Worm (Caenorhabditis elegans): ENCODE results near the gene F44A6.3.

DNA sequence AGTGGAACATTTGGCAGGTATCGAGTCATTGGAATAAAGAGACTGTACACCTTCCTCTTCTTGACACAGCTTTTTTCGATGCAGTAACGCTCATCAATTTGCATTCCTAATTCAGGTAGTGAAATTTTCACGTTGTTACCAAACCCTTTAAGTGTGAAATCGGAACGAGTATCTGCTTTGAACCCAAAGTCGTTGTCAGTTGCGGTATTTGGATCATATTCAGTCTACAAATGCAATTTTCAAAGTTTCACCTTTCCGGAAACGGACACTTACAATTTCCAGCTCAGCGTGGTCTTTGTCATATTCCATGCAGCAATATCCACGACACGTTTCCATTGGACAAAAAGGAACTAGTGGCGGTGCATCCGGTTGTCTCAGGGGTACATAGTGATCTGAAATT lies 30.0 kb upstream of the F44A6.3 start:
- TF ChIP-seq W03F9.2 (tag; optimal IDR thresholded peaks at IDR 0.05) (no peak), dao-5 (tag; optimal IDR thresholded peaks at IDR 0.05) (no peak), him-1 (tag; optimal IDR thresholded peaks at IDR 0.05) (no peak)
